Worm (Caenorhabditis elegans): ENCODE results near the gene C16C8.7.

DNA sequence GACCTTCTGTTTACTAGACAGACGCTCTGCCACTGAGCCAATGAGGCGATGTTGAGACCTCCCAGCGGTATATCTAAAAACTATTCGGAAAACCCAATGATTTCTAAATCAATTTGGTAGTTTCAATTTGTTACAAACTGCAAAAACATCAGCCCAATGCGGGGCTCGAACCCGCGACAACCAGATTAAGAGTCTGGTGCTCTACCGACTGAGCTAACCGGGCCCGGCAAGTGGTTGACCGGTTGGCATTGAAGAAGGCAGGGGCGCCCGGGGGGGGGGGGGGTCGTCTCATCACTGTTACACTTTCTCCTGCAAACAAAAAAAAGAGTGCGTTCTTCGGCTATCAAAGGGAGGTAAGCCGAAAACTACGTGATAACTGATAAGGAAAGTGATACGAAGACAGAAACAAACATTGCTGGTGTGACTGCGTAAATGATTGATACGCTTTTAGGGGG, 20.7 kb downstream of the C16C8.7 start:
- TF ChIP-seq attf-4 (tag; optimal IDR thresholded peaks at IDR 0.05) = no peak
- no peak for TF ChIP-seq nhr-237 (tag; optimal IDR thresholded peaks at IDR 0.05)
- TF ChIP-seq pha-4 (GFP tag; IDR thresholded peaks at IDR 0.05) = peak; percentile 85
- no peak for TF ChIP-seq pha-4 (tag; optimal IDR thresholded peaks at IDR 0.05)
- peak; percentile 77 for TF ChIP-seq php-3 (GFP tag; IDR thresholded peaks at IDR 0.05)

Measured in whole organism, L4 larva.